Worm (Caenorhabditis elegans) whole organism, late embryonic: ENCODE data around the gene ZK1127.5.
"Not testable (repeated sequence)": the region's sequence is repeated elsewhere in the genome, so short reads cannot be mapped to it uniquely, and the experiment has no call there.

Experiments
- C08G9.2 ChIP-seq: sonication (generic microtip); optimal IDR thresholded peaks from 2 replicates; lab custom pipeline; 2016; ENCODE audit warnings: mild to moderate bottlenecking, missing genetic modification characterization, moderate library complexity, missing compliant biosample characterization
- C38D4.7 ChIP-seq: fragments of 200-800 bp; sonication (Bioruptor generic); optimal IDR thresholded peaks from 2 replicates; lab custom pipeline; 2018; ENCODE audit warnings: mild to moderate bottlenecking, missing genetic modification characterization, moderate library complexity, missing compliant biosample characterization
- T23F11.4 ChIP-seq: fragments of 200-800 bp; sonication (Bioruptor generic); optimal IDR thresholded peaks from 2 replicates; lab custom pipeline; 2018; ENCODE audit warnings: mild to moderate bottlenecking, missing genetic modification characterization, missing compliant biosample characterization
- ama-1 ChIP-seq: fragments of 150-350 bp; optimal IDR thresholded peaks from 2 replicates; lab custom pipeline; 2014
- ceh-18 ChIP-seq: sonication (generic microtip); optimal IDR thresholded peaks from 2 replicates; lab custom pipeline; 2016; ENCODE audit warnings: missing genetic modification characterization, missing compliant biosample characterization
- ceh-24 ChIP-seq: sonication (generic microtip); optimal IDR thresholded peaks from 2 replicates; lab custom pipeline; 2016; ENCODE audit warnings: mild to moderate bottlenecking, missing genetic modification characterization, missing compliant biosample characterization
- ceh-34 ChIP-seq: sonication (generic microtip); optimal IDR thresholded peaks from 2 replicates; lab custom pipeline; 2016; ENCODE audit warnings: mild to moderate bottlenecking, missing genetic modification characterization, missing compliant biosample characterization
- ceh-6 ChIP-seq: fragments of 200-800 bp; sonication (Bioruptor generic); optimal IDR thresholded peaks from 2 replicates; lab custom pipeline; 2018; ENCODE audit warnings: mild to moderate bottlenecking, missing genetic modification characterization, missing compliant biosample characterization
- ceh-9 ChIP-seq: sonication (generic microtip); optimal IDR thresholded peaks from 2 replicates; lab custom pipeline; 2016; ENCODE audit warnings: mild to moderate bottlenecking, missing genetic modification characterization, inconsistent platforms, missing compliant biosample characterization
- che-1 ChIP-seq: sonication (generic microtip); optimal IDR thresholded peaks from 2 replicates; lab custom pipeline; 2016; ENCODE audit warnings: mild to moderate bottlenecking, missing genetic modification characterization, missing compliant biosample characterization
- dmd-4 ChIP-seq: sonication (generic microtip); optimal IDR thresholded peaks from 2 replicates; lab custom pipeline; 2016; ENCODE audit warnings: borderline replicate concordance, missing genetic modification characterization, missing compliant biosample characterization
- elt-4 ChIP-seq: sonication (generic microtip); optimal IDR thresholded peaks from 2 replicates; lab custom pipeline; 2016; ENCODE audit warnings: missing genetic modification characterization, missing compliant biosample characterization
- ets-4 ChIP-seq: sonication (generic microtip); optimal IDR thresholded peaks from 2 replicates; lab custom pipeline; 2016; ENCODE audit warnings: missing genetic modification characterization, missing compliant biosample characterization
- fkh-10 ChIP-seq: fragments of 150-350 bp; optimal IDR thresholded peaks from 2 replicates; lab custom pipeline; 2014; ENCODE audit warnings: missing biosample characterization, missing genetic modification reagents, missing genetic modification characterization
- fkh-6 ChIP-seq: sonication (generic microtip); optimal IDR thresholded peaks from 2 replicates; lab custom pipeline; 2016; ENCODE audit warnings: missing genetic modification characterization, missing compliant biosample characterization
- hlh-13 ChIP-seq: fragments of 200-800 bp; sonication (Bioruptor generic); optimal IDR thresholded peaks from 2 replicates; lab custom pipeline; 2018; ENCODE audit warnings: mild to moderate bottlenecking, missing genetic modification characterization, missing compliant biosample characterization
- hlh-15 ChIP-seq: sonication (generic microtip); optimal IDR thresholded peaks from 2 replicates; lab custom pipeline; 2016; ENCODE audit warnings: missing genetic modification characterization, missing compliant biosample characterization
- lin-11 ChIP-seq: fragments of 200-800 bp; sonication (Bioruptor generic); optimal IDR thresholded peaks from 2 replicates; lab custom pipeline; 2018; ENCODE audit warnings: mild to moderate bottlenecking, missing genetic modification characterization, missing compliant biosample characterization
- nfya-1 ChIP-seq: sonication (generic microtip); optimal IDR thresholded peaks from 2 replicates; lab custom pipeline; 2017; ENCODE audit warnings: missing genetic modification characterization, mild to moderate bottlenecking, missing compliant biosample characterization, antibody characterized with exemption, moderate library complexity
- nhr-232 ChIP-seq: sonication (generic microtip); optimal IDR thresholded peaks from 2 replicates; lab custom pipeline; 2016; ENCODE audit warnings: missing genetic modification characterization, missing compliant biosample characterization
- odd-2 ChIP-seq: sonication (generic microtip); optimal IDR thresholded peaks from 2 replicates; lab custom pipeline; 2017; ENCODE audit warnings: antibody characterized with exemption, mild to moderate bottlenecking, missing genetic modification characterization, missing compliant biosample characterization
- pat-9 ChIP-seq: fragments of 200-800 bp; sonication (Bioruptor generic); optimal IDR thresholded peaks from 2 replicates; lab custom pipeline; 2018; ENCODE audit warnings: mild to moderate bottlenecking, missing genetic modification characterization, moderate library complexity, missing compliant biosample characterization
- pqm-1 ChIP-seq: sonication (generic microtip); optimal IDR thresholded peaks from 2 replicates; lab custom pipeline; 2016; ENCODE audit warnings: missing genetic modification characterization, missing compliant biosample characterization
- rnt-1 ChIP-seq: sonication (generic microtip); optimal IDR thresholded peaks from 2 replicates; lab custom pipeline; 2016; ENCODE audit warnings: missing genetic modification characterization, missing compliant biosample characterization
- unc-3 ChIP-seq, 2 experiments: fragments of 200-800 bp in 1 of 2; sonication (Bioruptor generic) in 1 of 2; sonication (generic microtip) in 1 of 2; conservative IDR thresholded peaks in 1 of 2; optimal IDR thresholded peaks in 1 of 2; 2 replicates each; pipeline versions ENCODE4 v1.3.6 to Lab custom; 2016 to 2022; ENCODE audit warnings: missing compliant biosample characterization in 2 of 2, missing genetic modification characterization in 2 of 2, missing genetic modification reagents in 1 of 2
- unc-42 ChIP-seq: sonication (generic microtip); optimal IDR thresholded peaks from 2 replicates; lab custom pipeline; 2016; ENCODE audit warnings: missing genotype, missing genetic modification characterization, missing compliant biosample characterization
- unc-86 ChIP-seq: sonication (generic microtip); optimal IDR thresholded peaks from 2 replicates; lab custom pipeline; 2016; ENCODE audit warnings: missing genetic modification characterization, missing compliant biosample characterization

ZK1127.5 gene

ce11 chrII:7075564-7076228 is 25.2 kb downstream of the ZK1127.5 start, which contains the start of gene T02G5.7:
TSS of gene T02G5.7 (plus strand) at chrII:7075614.
- TF ChIP-seq lin-11 (no peak), ceh-6 (GFP tag; lab: Kevin White, UChicago) (no peak), pat-9 (no peak), unc-86 (tag; lab: Kevin White, UChicago) (no peak), pqm-1 (no peak), nfya-1 (tag; lab: Kevin White, UChicago) (no peak), rnt-1 (no peak), hlh-15 (tag; lab: Kevin White, UChicago) (no peak), T23F11.4 (no peak), dmd-4 (tag; lab: Kevin White, UChicago) (no peak), ets-4 (tag; lab: Kevin White, UChicago) (no peak), C08G9.2 (tag; lab: Kevin White, UChicago) (no peak), ceh-9 (tag; lab: Kevin White, UChicago) (no peak), fkh-10 (GFP tag; lab: Kevin White, UChicago) (no peak)

ce11 chrII:7084021-7084420 is 33.5 kb downstream of the ZK1127.5 start, which contains the start of the genes T02G5.14 and T02G5.15:
TSS of gene T02G5.14 (plus strand) at chrII:7084321.
TSS of gene T02G5.15 (plus strand) at chrII:7084321.
- not testable (repeated sequence) for TF ChIP-seq che-1; C38D4.7 (GFP tag; lab: Kevin White, UChicago); C08G9.2 (tag; lab: Kevin White, UChicago)

DNA sequence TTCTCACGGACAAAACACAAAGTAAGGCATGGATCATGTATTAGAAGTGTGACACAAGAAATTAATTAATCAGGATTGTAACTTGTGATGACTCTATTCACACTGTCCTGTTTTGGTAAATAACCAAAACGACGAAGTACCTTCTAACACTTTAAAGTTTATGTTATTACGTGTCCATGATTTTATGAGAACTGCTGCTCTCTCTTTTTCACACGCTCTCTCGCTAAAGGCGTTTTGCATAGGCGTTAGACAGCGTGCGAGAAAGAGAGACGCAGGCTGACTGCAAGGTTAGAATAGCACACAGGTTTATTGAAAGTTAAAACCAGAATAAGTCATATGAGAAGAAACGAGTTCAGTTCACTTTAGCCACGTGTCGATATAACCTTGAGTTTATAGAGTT is 39.6 kb downstream of the ZK1127.5 start:
- TF ChIP-seq unc-42 (tag; lab: Kevin White, UChicago) (peak; percentile 39), hlh-13 (GFP tag; lab: Kevin White, UChicago) (no peak)

DNA sequence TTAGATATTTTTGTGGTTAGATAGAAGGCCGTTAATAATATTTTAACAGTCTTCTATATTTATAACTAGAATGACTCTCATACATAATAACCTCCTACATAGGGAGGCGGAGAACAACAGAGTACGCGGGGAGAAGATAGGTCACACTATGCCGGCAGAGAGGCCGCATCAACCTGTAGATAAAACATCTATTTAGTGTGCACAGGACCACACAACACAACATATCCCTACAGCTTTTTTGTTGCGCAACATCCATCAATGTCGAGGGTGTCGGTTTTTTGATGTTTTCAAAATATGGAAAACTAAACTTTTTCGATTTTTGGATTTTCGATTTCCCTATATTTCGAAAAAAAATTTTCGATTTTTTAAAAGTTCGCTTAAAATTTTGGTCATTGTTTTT is 40.4 kb downstream of the ZK1127.5 start:
- no peak for TF ChIP-seq hlh-13 (GFP tag; lab: Kevin White, UChicago)

DNA sequence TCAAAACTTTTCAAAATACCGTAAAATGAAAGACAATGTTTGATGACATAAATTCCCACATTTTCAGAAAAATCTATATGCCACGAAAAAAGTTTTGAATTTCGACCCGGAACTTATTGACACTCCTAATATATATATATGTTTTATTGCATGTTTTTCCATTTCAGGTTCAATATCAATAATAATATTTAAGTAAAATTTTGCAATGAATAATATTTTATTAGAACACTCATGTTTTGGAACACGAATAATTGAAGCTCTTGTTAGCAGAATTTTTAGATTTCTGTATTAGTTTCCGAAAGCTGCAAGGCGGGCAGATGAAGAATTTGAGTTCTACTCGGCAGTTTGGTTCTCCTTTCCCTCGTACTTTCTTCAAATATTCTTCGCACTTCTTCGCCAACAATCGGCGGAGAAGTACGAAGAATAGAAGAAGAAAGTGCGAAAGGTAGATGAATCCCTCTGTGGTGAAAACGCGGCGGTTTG is 42.9 kb downstream of the ZK1127.5 start, which contains the start of gene T02G5.3:
Gene T02G5.3 (plus strand): TSS at position 51 of the 483 bp plus-strand sequence.
- TF ChIP-seq ama-1 (lab: Kevin White, UChicago): peak; percentile 73
- TF ChIP-seq unc-3 (GFP tag; conservative IDR thresholded peaks at IDR 0.05; lab: Robert Waterston, UW): no peak
- no peak for TF ChIP-seq unc-3 (tag; optimal IDR thresholded peaks at IDR 0.05; lab: Kevin White, UChicago)

- TF ChIP-seq ceh-24 (tag; lab: Kevin White, UChicago): no peak
- TF ChIP-seq ceh-18 (tag; lab: Kevin White, UChicago): no peak
- no peak for TF ChIP-seq hlh-13 (GFP tag; lab: Kevin White, UChicago)
- no peak for TF ChIP-seq fkh-6
- TF ChIP-seq, all 69 proteins: peak for 0
Observed at ce11 chrII:7095970-7096369, 45.5 kb downstream of the ZK1127.5 start.

DNA sequence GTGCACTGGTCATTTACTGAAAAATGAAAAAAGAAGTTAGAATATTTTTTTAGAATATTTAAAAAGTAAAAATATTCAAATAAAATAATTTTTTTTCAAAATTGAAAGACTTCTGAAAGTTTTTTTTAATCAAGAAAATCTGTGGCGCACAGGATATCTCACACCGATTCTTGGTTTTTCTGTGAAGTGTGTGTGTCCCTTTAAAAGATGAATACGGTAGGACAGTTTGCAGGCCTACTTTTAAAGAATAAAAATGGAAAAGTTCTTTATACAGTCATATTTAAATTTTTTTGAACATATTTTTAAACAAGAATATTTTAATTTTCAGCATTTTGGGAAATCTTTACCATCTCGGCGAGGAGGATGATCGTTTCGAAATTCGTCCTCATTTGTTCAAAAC is 48.1 kb downstream of the ZK1127.5 start, which contains the start of gene mct-5:
Gene mct-5 (minus strand): TSS at position 16 of the 400 bp plus-strand sequence.
- no peak for TF ChIP-seq nfya-1 (tag; lab: Kevin White, UChicago)
- TF ChIP-seq dmd-4 (tag; lab: Kevin White, UChicago): no peak
- TF ChIP-seq odd-2: no peak
- TF ChIP-seq nhr-232 (tag; lab: Kevin White, UChicago): no peak
- TF ChIP-seq elt-4 (tag; lab: Kevin White, UChicago): no peak
- TF ChIP-seq ceh-34 (tag; lab: Kevin White, UChicago): no peak
